Fruit fly (Drosophila melanogaster) whole organism, wandering third instar larva: Measurements from ENCODE around the gene Hira.
A peak's percentile ranks its signal among the peaks of the same experiment; 100 is the strongest.

Experiments
- Abd-B ChIP-seq: fragments of >200 bp; optimal IDR thresholded peaks from 2 replicates; lab custom pipeline; 2017; ENCODE audit warnings: missing biosample characterization, missing genetic modification characterization
- CG32264 ChIP-seq: fragments of 200-800 bp; sonication (Bioruptor generic); optimal IDR thresholded peaks from 2 replicates; lab custom pipeline; 2016; ENCODE audit warnings: missing biosample characterization, missing genetic modification characterization
- CG9705 ChIP-seq: fragments of 200-800 bp; sonication (Bioruptor generic); optimal IDR thresholded peaks from 2 replicates; lab custom pipeline; 2018; ENCODE audit warnings: missing biosample characterization, mild to moderate bottlenecking, missing genetic modification characterization
- CrebA ChIP-seq: fragments of 200-800 bp; sonication (Bioruptor generic); optimal IDR thresholded peaks from 2 replicates; lab custom pipeline; 2016; ENCODE audit warnings: missing biosample characterization, mild to moderate bottlenecking, missing genetic modification characterization, borderline replicate concordance
- Dfd ChIP-seq: fragments of >200 bp; optimal IDR thresholded peaks from 2 replicates; lab custom pipeline; 2017; ENCODE audit warnings: missing biosample characterization, missing genetic modification characterization
- Dif ChIP-seq: fragments of 200-275, 200-300 bp; sonication (Bioruptor generic); optimal IDR thresholded peaks from 2 replicates; lab custom pipeline; 2018; ENCODE audit warnings: missing biosample characterization, missing genetic modification characterization; ENCODE audit not compliant: partially characterized antibody
- GATAd ChIP-seq: sonication (Bioruptor generic); optimal IDR thresholded peaks from 2 replicates; lab custom pipeline; 2016; ENCODE audit warnings: missing biosample characterization, missing genetic modification characterization
- HLH106 ChIP-seq: fragments of 200-800 bp; optimal IDR thresholded peaks from 3 replicates; lab custom pipeline; 2019; ENCODE audit warnings: missing biosample characterization, mild to moderate bottlenecking, missing genetic modification characterization, moderate library complexity
- Hnf4 ChIP-seq: fragments of 200-800 bp; sonication (Bioruptor generic); optimal IDR thresholded peaks from 2 replicates; lab custom pipeline; 2016; ENCODE audit warnings: missing biosample characterization, mild to moderate bottlenecking, missing genetic modification characterization
- Hr78 ChIP-seq: fragments of >200 bp; optimal IDR thresholded peaks from 2 replicates; lab custom pipeline; 2017; ENCODE audit warnings: missing biosample characterization, missing genetic modification characterization
- Hr83 ChIP-seq: fragments of 200-300 bp; sonication (Bioruptor generic); optimal IDR thresholded peaks from 2 replicates; lab custom pipeline; 2016; ENCODE audit warnings: missing biosample characterization, mild to moderate bottlenecking, missing genetic modification characterization, moderate library complexity; ENCODE audit not compliant: poor library complexity, severe bottlenecking
- Jra ChIP-seq: sonication (Bioruptor generic); optimal IDR thresholded peaks from 2 replicates; lab custom pipeline; 2016; ENCODE audit warnings: missing biosample characterization, missing genetic modification characterization
- Mio ChIP-seq: sonication (Bioruptor generic); optimal IDR thresholded peaks from 2 replicates; lab custom pipeline; 2016; ENCODE audit warnings: missing biosample characterization, missing genetic modification characterization
- Myc ChIP-seq: fragments of >200 bp; optimal IDR thresholded peaks from 2 replicates; lab custom pipeline; 2017
- N ChIP-seq: fragments of >200 bp; optimal IDR thresholded peaks from 2 replicates; lab custom pipeline; 2018; ENCODE audit warnings: missing biosample characterization, missing external identifiers, missing genetic modification characterization
- OdsH ChIP-seq: fragments of 200-800 bp; sonication (Bioruptor generic); optimal IDR thresholded peaks from 2 replicates; lab custom pipeline; 2016; ENCODE audit warnings: missing biosample characterization, mild to moderate bottlenecking, missing genetic modification characterization
- Rel ChIP-seq, 2 experiments: fragments of 200-800 bp; sonication (Bioruptor generic) in 1 of 2; optimal IDR thresholded peaks; 2 replicates in 1 of 2; 3 replicates in 1 of 2; lab custom pipeline; 2016 to 2019; ENCODE audit warnings: mild to moderate bottlenecking in 2 of 2, missing biosample characterization in 2 of 2, missing genetic modification characterization in 2 of 2, moderate library complexity in 1 of 2
- Sp1 ChIP-seq: fragments of 200-800 bp; sonication (Bioruptor generic); optimal IDR thresholded peaks from 3 replicates; lab custom pipeline; 2019; ENCODE audit warnings: missing biosample characterization, mild to moderate bottlenecking, missing genetic modification characterization, moderate library complexity
- Vsx2 ChIP-seq: fragments of 200-300, 225-300 bp; sonication (Bioruptor generic); optimal IDR thresholded peaks from 2 replicates; lab custom pipeline; 2018; ENCODE audit warnings: missing biosample characterization, missing genetic modification characterization; ENCODE audit not compliant: partially characterized antibody
- br ChIP-seq: fragments of 200-800 bp; sonication (Bioruptor generic); optimal IDR thresholded peaks from 2 replicates; lab custom pipeline; 2016; ENCODE audit warnings: missing biosample characterization, missing genetic modification characterization
- brk ChIP-seq: fragments of 200-800 bp; sonication (Bioruptor generic); optimal IDR thresholded peaks from 2 replicates; lab custom pipeline; 2016; ENCODE audit warnings: missing biosample characterization, mild to moderate bottlenecking, missing genetic modification characterization
- dl ChIP-seq, 2 experiments: fragments of 175-275, 200-275 bp in 1 of 2; fragments of 200-275 bp in 1 of 2; sonication (Bioruptor generic); optimal IDR thresholded peaks; lab custom pipeline; 2018; ENCODE audit warnings: mild to moderate bottlenecking in 2 of 2, missing biosample characterization in 2 of 2, missing genetic modification characterization in 2 of 2, moderate library complexity in 2 of 2; ENCODE audit not compliant: partially characterized antibody in 2 of 2, insufficient read depth in 1 of 2
- dmrt93B ChIP-seq: fragments of 200-800 bp; sonication (Bioruptor generic); optimal IDR thresholded peaks from 2 replicates; lab custom pipeline; 2018; ENCODE audit warnings: missing biosample characterization, mild to moderate bottlenecking, missing genetic modification characterization
- dsf ChIP-seq: sonication (Bioruptor generic); optimal IDR thresholded peaks from 2 replicates; lab custom pipeline; 2016; ENCODE audit warnings: missing biosample characterization, missing genetic modification characterization, borderline replicate concordance
- ey ChIP-seq: fragments of 200-800 bp; sonication (Bioruptor generic); optimal IDR thresholded peaks from 2 replicates; lab custom pipeline; 2016; ENCODE audit warnings: missing biosample characterization, missing genetic modification characterization
- foxo ChIP-seq, 2 experiments: fragments of 200-800 bp; sonication (Bioruptor generic); optimal IDR thresholded peaks; 2 replicates in 1 of 2; 3 replicates in 1 of 2; lab custom pipeline; 2016 to 2017; ENCODE audit warnings: missing biosample characterization in 2 of 2, missing genetic modification characterization in 2 of 2
- fru ChIP-seq: fragments of 200-800 bp; sonication (Bioruptor generic); optimal IDR thresholded peaks from 3 replicates; lab custom pipeline; 2016; ENCODE audit warnings: missing biosample characterization, mild to moderate bottlenecking, missing genetic modification characterization
- h ChIP-seq: fragments of 200-800 bp; sonication (Bioruptor generic); optimal IDR thresholded peaks from 3 replicates; lab custom pipeline; 2016; ENCODE audit warnings: missing biosample characterization, mild to moderate bottlenecking, missing genetic modification characterization
- jim ChIP-seq: fragments of 175-275, 200-325 bp; sonication (Bioruptor generic); optimal IDR thresholded peaks from 2 replicates; lab custom pipeline; 2016; ENCODE audit warnings: missing biosample characterization, mild to moderate bottlenecking, missing genetic modification characterization
- lola ChIP-seq: fragments of >200 bp; optimal IDR thresholded peaks from 2 replicates; lab custom pipeline; 2017; ENCODE audit warnings: missing biosample characterization, missing genetic modification characterization
- pan ChIP-seq: fragments of >200 bp; optimal IDR thresholded peaks from 2 replicates; lab custom pipeline; 2017
- psq ChIP-seq: fragments of 200-800 bp; sonication (Bioruptor generic); optimal IDR thresholded peaks from 3 replicates; lab custom pipeline; 2017; ENCODE audit warnings: missing biosample characterization, mild to moderate bottlenecking, missing genetic modification characterization, moderate library complexity
- rgr ChIP-seq: fragments of 200-800 bp; sonication (Bioruptor generic); optimal IDR thresholded peaks from 3 replicates; lab custom pipeline; 2016; ENCODE audit warnings: missing biosample characterization, mild to moderate bottlenecking, missing genetic modification characterization
- sage ChIP-seq: fragments of 200-800 bp; sonication (Bioruptor generic); optimal IDR thresholded peaks from 2 replicates; lab custom pipeline; 2016; ENCODE audit warnings: missing biosample characterization, mild to moderate bottlenecking, missing genetic modification characterization
- sv ChIP-seq: fragments of 200-800 bp; sonication (Bioruptor generic); optimal IDR thresholded peaks from 3 replicates; lab custom pipeline; 2016; ENCODE audit warnings: missing biosample characterization, missing genetic modification characterization
- tai ChIP-seq: sonication (Bioruptor generic); optimal IDR thresholded peaks from 2 replicates; lab custom pipeline; 2016; ENCODE audit warnings: missing biosample characterization, missing genetic modification characterization
- usp ChIP-seq: fragments of >200 bp; optimal IDR thresholded peaks from 2 replicates; lab custom pipeline; 2017; ENCODE audit warnings: missing biosample characterization, missing genetic modification characterization
- woc ChIP-seq: sonication (Bioruptor generic); optimal IDR thresholded peaks from 2 replicates; lab custom pipeline; 2016; ENCODE audit warnings: missing biosample characterization, mild to moderate bottlenecking, missing genetic modification characterization

Hira gene

dm6 chrX:7691947-7692739, 29.8 kb upstream of the Hira start:
- TF ChIP-seq dl (GFP tag; optimal IDR thresholded peaks at IDR 0.05; lab: Kevin White, UChicago; ENCODE audit: insufficient read depth in 1 of 2, partially characterized antibody in 2 of 2): peak; percentile 86 to 88
- TF ChIP-seq Hr83: peak; percentile 51
- TF ChIP-seq fru (GFP tag; lab: Kevin White, UChicago): peak; percentile 87
- TF ChIP-seq Mio: no peak
- no peak for TF ChIP-seq N (GFP tag; lab: Kevin White, UChicago)
- TF ChIP-seq HLH106 (tag; lab: Kevin White, UChicago): peak; percentile 88
- peak; percentile 64 for TF ChIP-seq Jra (GFP tag; lab: Kevin White, UChicago)
- peak; percentile 74 for TF ChIP-seq dmrt93B (GFP tag; lab: Kevin White, UChicago)
- TF ChIP-seq dsf (GFP tag; lab: Kevin White, UChicago): peak; percentile 12
- TF ChIP-seq Dfd (GFP tag; lab: Kevin White, UChicago): no peak
- peak; percentile 96 for TF ChIP-seq Sp1
- TF ChIP-seq GATAd (GFP tag; lab: Kevin White, UChicago): no peak
- no peak for TF ChIP-seq pan (lab: Kevin White, UChicago)
- TF ChIP-seq foxo (GFP tag; optimal IDR thresholded peaks at IDR 0.05; lab: Kevin White, UChicago): peak in 1 of 2 experiments; percentile 80
- TF ChIP-seq Hr78: no peak
- no peak for TF ChIP-seq Abd-B (GFP tag; lab: Kevin White, UChicago)
- TF ChIP-seq usp (GFP tag; lab: Kevin White, UChicago): no peak
- TF ChIP-seq Myc (lab: Kevin White, UChicago): no peak
- TF ChIP-seq Hnf4: peak; percentile 81
- TF ChIP-seq sage (GFP tag; lab: Kevin White, UChicago): peak; percentile 72
- peak; percentile 91 for TF ChIP-seq h
- TF ChIP-seq woc (GFP tag; lab: Kevin White, UChicago): peak; percentile 79
- peak; percentile 83 for TF ChIP-seq br (GFP tag; lab: Kevin White, UChicago)
- TF ChIP-seq psq: peak; percentile 87
- TF ChIP-seq CrebA (GFP tag; lab: Kevin White, UChicago): peak; percentile 88
- peak; percentile 92 for TF ChIP-seq Dif (GFP tag; lab: Kevin White, UChicago)
- TF ChIP-seq sv (GFP tag; lab: Kevin White, UChicago): peak; percentile 63
- TF ChIP-seq rgr: peak; percentile 89
- TF ChIP-seq tai (GFP tag; lab: Kevin White, UChicago): no peak
- peak; percentile 84 for TF ChIP-seq ey (GFP tag; lab: Kevin White, UChicago)
- peak; percentile 50 for TF ChIP-seq CG32264 (GFP tag; lab: Kevin White, UChicago)
- TF ChIP-seq brk (GFP tag; lab: Kevin White, UChicago): peak; percentile 87
- peak; percentile 50 for TF ChIP-seq CG9705 (GFP tag; lab: Kevin White, UChicago)
- TF ChIP-seq jim (GFP tag; lab: Kevin White, UChicago): no peak
- TF ChIP-seq OdsH (GFP tag; lab: Kevin White, UChicago): peak; percentile 86
- peak; percentile 33 for TF ChIP-seq Vsx2 (GFP tag; lab: Kevin White, UChicago)
- no peak for TF ChIP-seq Rel (GFP tag; optimal IDR thresholded peaks at IDR 0.05; lab: Kevin White, UChicago)
- peak; percentile 63 for TF ChIP-seq Rel (tag; optimal IDR thresholded peaks at IDR 0.05; lab: Kevin White, UChicago)
- TF ChIP-seq lola: no peak

- TF ChIP-seq Hr83 (no peak), Rel (GFP tag; optimal IDR thresholded peaks at IDR 0.05; lab: Kevin White, UChicago) (no peak), Rel (tag; optimal IDR thresholded peaks at IDR 0.05; lab: Kevin White, UChicago) (no peak), foxo (GFP tag; optimal IDR thresholded peaks at IDR 0.05; lab: Kevin White, UChicago) (peak in 1 of 2 experiments; percentile 82), usp (GFP tag; lab: Kevin White, UChicago) (no peak), psq (peak; percentile 34), dl (GFP tag; optimal IDR thresholded peaks at IDR 0.05; lab: Kevin White, UChicago; ENCODE audit: insufficient read depth in 1 of 2, partially characterized antibody in 2 of 2) (no peak), ey (GFP tag; lab: Kevin White, UChicago) (peak; percentile 86), Hnf4 (peak; percentile 65), Jra (GFP tag; lab: Kevin White, UChicago) (no peak), woc (GFP tag; lab: Kevin White, UChicago) (peak; percentile 43), GATAd (GFP tag; lab: Kevin White, UChicago) (peak; percentile 55), CG32264 (GFP tag; lab: Kevin White, UChicago) (no peak), HLH106 (tag; lab: Kevin White, UChicago) (peak; percentile 73), h (peak; percentile 80), CG9705 (GFP tag; lab: Kevin White, UChicago) (peak; percentile 31), Hr78 (no peak), Abd-B (GFP tag; lab: Kevin White, UChicago) (no peak), tai (GFP tag; lab: Kevin White, UChicago) (peak; percentile 63), Mio (no peak), dsf (GFP tag; lab: Kevin White, UChicago) (no peak), sage (GFP tag; lab: Kevin White, UChicago) (no peak), Sp1 (no peak), CrebA (GFP tag; lab: Kevin White, UChicago) (no peak), N (GFP tag; lab: Kevin White, UChicago) (no peak), fru (GFP tag; lab: Kevin White, UChicago) (peak; percentile 79), OdsH (GFP tag; lab: Kevin White, UChicago) (peak; percentile 78), Myc (lab: Kevin White, UChicago) (no peak), brk (GFP tag; lab: Kevin White, UChicago) (peak; percentile 58), Dif (GFP tag; lab: Kevin White, UChicago) (no peak), Vsx2 (GFP tag; lab: Kevin White, UChicago) (no peak), br (GFP tag; lab: Kevin White, UChicago) (peak; percentile 63), dmrt93B (GFP tag; lab: Kevin White, UChicago) (peak; percentile 53), pan (lab: Kevin White, UChicago) (no peak), jim (GFP tag; lab: Kevin White, UChicago) (no peak), Dfd (GFP tag; lab: Kevin White, UChicago) (no peak), sv (GFP tag; lab: Kevin White, UChicago) (peak; percentile 45), rgr (peak; percentile 77), lola (no peak)
These were observed 29.2 kb upstream of the Hira start for dm6 chrX:7692740-7693064.
